Fruit fly (Drosophila melanogaster) whole organism, adult: Measurements from ENCODE around the gene CG1146.

ENCODE experiments used
- CG11617 ChIP-seq: fragments of 200-800 bp; sonication (Bioruptor generic); optimal IDR thresholded peaks from 2 replicates; lab custom pipeline; 2017; ENCODE audit warnings: mild to moderate bottlenecking, missing biosample characterization, missing genetic modification reagents, missing genetic modification characterization
- CG12768 ChIP-seq: fragments of 200-800 bp; sonication (Bioruptor generic); optimal IDR thresholded peaks from 2 replicates; lab custom pipeline; 2017; ENCODE audit warnings: missing biosample characterization, missing genetic modification characterization, mild to moderate bottlenecking, moderate library complexity, missing genetic modification reagents
- CG14711 ChIP-seq: fragments of 200-800 bp; sonication (Bioruptor generic); optimal IDR thresholded peaks from 2 replicates; lab custom pipeline; 2018; ENCODE audit warnings: missing biosample characterization, mild to moderate bottlenecking, missing genetic modification characterization, moderate library complexity
- CG1620 ChIP-seq: fragments of 200-800 bp; sonication (Bioruptor generic); optimal IDR thresholded peaks from 2 replicates; lab custom pipeline; 2016; ENCODE audit warnings: missing biosample characterization, missing genetic modification characterization
- CG33017 ChIP-seq: fragments of 200-800 bp; sonication (Bioruptor generic); optimal IDR thresholded peaks from 2 replicates; lab custom pipeline; 2018; ENCODE audit warnings: missing biosample characterization, mild to moderate bottlenecking, missing genetic modification characterization, moderate library complexity
- CG5204 ChIP-seq: fragments of 200-800 bp; sonication (Bioruptor generic); optimal IDR thresholded peaks from 2 replicates; lab custom pipeline; 2016; ENCODE audit warnings: missing biosample characterization, missing genetic modification characterization
- CG7045 ChIP-seq: fragments of 200-800 bp; sonication (Bioruptor generic); optimal IDR thresholded peaks from 2 replicates; lab custom pipeline; 2017; ENCODE audit warnings: missing biosample characterization, mild to moderate bottlenecking, missing genetic modification characterization
- CG7101 ChIP-seq: fragments of 200-800 bp; sonication (Bioruptor generic); optimal IDR thresholded peaks from 2 replicates; lab custom pipeline; 2018; ENCODE audit warnings: missing biosample characterization, mild to moderate bottlenecking, missing genetic modification characterization, moderate library complexity
- Clk ChIP-seq: fragments of 200-800 bp; sonication (Bioruptor generic); optimal IDR thresholded peaks from 2 replicates; lab custom pipeline; 2017; ENCODE audit warnings: missing biosample characterization, missing genetic modification characterization
- Crg-1 ChIP-seq: fragments of 200-800 bp; sonication (Bioruptor generic); optimal IDR thresholded peaks from 2 replicates; lab custom pipeline; 2016; ENCODE audit warnings: missing biosample characterization, missing genetic modification characterization
- Hr96 ChIP-seq: fragments of 200-800 bp; sonication (Bioruptor generic); optimal IDR thresholded peaks from 2 replicates; lab custom pipeline; 2016; ENCODE audit warnings: missing biosample characterization, missing genetic modification characterization
- Mnt ChIP-seq: fragments of 200-800 bp; sonication (Bioruptor generic); optimal IDR thresholded peaks from 2 replicates; lab custom pipeline; 2016; ENCODE audit warnings: missing biosample characterization, mild to moderate bottlenecking, missing genetic modification characterization
- bab1 ChIP-seq: fragments of 200-800 bp; sonication (Bioruptor generic); optimal IDR thresholded peaks from 3 replicates; lab custom pipeline; 2019; ENCODE audit warnings: missing biosample characterization, mild to moderate bottlenecking, missing genetic modification characterization, moderate library complexity
- cic ChIP-seq: fragments of 200-800 bp; sonication (Bioruptor generic); optimal IDR thresholded peaks from 2 replicates; lab custom pipeline; 2017; ENCODE audit warnings: missing biosample characterization, mild to moderate bottlenecking, missing genetic modification characterization, moderate library complexity
- cnc ChIP-seq, 2 experiments: fragments of >200 bp; optimal IDR thresholded peaks; 2 replicates each; lab custom pipeline; 2017
- kay ChIP-seq: fragments of 200-800 bp; sonication (Bioruptor generic); peaks from one replicate; lab custom pipeline; 2016; ENCODE audit warnings: missing biosample characterization, missing genetic modification characterization, borderline replicate concordance
- ovo ChIP-seq: fragments of 200-800 bp; sonication (Bioruptor generic); optimal IDR thresholded peaks from 2 replicates; lab custom pipeline; 2016; ENCODE audit warnings: missing biosample characterization, missing genetic modification characterization
- pad ChIP-seq: fragments of 200-800 bp; sonication (Bioruptor generic); optimal IDR thresholded peaks from 3 replicates; lab custom pipeline; 2017; ENCODE audit warnings: missing biosample characterization, missing genetic modification characterization, mild to moderate bottlenecking, moderate library complexity, missing genetic modification reagents
- tj ChIP-seq: fragments of 200-800 bp; sonication (Bioruptor generic); optimal IDR thresholded peaks from 3 replicates; lab custom pipeline; 2017; ENCODE audit warnings: missing biosample characterization, mild to moderate bottlenecking, missing genetic modification characterization, moderate library complexity
- toe ChIP-seq: fragments of 200-800 bp; sonication (Bioruptor generic); optimal IDR thresholded peaks from 2 replicates; lab custom pipeline; 2016; ENCODE audit warnings: missing biosample characterization, missing genetic modification characterization

Gene CG1146

dm6 chr3L:2470735-2471395, 17.7 kb upstream of the CG1146 start:
- TF ChIP-seq CG11617 (GFP tag; lab: Kevin White, UChicago) = no peak

DNA sequence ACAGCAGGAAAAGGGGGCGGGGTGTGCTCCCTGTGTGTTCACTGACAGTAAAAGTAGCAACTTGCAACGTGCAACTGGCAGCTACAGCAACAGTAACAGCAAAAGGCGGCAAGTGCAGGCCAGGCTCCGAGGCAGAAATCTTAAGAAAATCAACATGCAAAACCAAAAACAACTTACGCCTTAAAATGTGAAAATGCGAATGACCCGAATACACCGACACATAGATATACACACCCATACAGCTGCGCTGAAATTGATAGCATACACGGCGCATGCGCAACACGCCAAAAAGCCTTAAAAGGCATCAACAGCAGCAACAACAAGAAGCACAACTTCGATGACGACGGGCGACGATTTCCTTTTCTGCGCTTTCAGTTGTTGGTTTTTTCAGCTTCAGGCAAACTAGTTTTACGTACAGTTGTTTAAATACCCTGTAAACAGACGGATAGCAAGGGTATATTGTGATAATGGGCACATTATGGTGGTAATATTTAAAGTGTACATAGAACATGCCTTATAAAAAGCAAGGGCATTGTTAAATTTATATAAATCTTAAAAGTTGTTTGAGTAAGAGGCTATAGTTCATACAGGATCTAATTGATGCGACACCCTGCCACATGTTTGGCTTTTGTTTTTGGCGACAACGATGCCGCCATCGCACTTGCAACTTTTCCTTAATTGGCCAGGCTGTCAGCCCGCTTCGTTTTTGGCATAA, 16.1 kb upstream of the CG1146 start:
- TF ChIP-seq Mnt (GFP tag; lab: Kevin White, UChicago) = no peak
- TF ChIP-seq kay (GFP tag; lab: Kevin White, UChicago) = peak; percentile 24

DNA sequence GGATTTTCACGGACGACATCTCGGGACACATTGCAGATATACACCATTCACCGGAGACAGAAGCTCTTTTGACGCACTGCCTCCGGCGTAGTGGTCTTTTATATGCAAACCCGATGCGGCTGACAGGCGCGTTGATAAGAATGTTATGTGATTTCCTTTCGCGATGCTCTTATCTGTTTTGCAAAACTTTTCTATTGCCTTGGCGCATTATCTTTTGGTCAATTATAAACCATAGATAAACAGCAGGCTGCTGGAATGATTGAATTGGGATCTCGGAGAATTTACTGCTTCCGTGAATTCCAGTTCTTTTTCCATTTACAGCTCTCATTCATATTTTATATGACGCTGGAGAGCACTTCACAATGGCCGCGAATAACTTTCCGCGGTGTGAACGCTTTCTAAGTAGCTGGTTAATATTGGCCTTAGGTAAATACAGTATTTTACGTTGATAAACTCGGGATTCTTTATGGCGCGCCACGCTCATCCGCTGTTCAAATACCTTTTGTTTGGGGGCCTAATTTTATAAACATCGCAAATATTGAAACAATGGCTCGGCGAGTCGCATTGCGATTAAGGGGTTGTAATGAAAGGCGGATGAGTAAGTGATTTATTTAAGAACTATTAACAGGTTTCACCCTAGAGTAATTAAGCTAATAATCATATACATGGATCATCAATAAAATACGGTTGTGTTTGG, 12.9 kb upstream of the CG1146 start, which contains the start of gene CG16762:
Gene CG16762 (minus strand): TSS at position 51 of the 697 bp plus-strand sequence.
- TF ChIP-seq CG7045 (GFP tag; lab: Kevin White, UChicago) (peak; percentile 95), Mnt (GFP tag; lab: Kevin White, UChicago) (peak; percentile 83), toe (peak; percentile 74), tj (GFP tag; lab: Kevin White, UChicago) (peak; percentile 38), pad (GFP tag; lab: Kevin White, UChicago) (peak; percentile 71), bab1 (GFP tag; lab: Kevin White, UChicago) (no peak), ovo (GFP tag; lab: Kevin White, UChicago) (peak; percentile 79), Crg-1 (peak; percentile 87), CG1620 (GFP tag; lab: Kevin White, UChicago) (peak; percentile 77), kay (GFP tag; lab: Kevin White, UChicago) (peak; percentile 96), CG11617 (GFP tag; lab: Kevin White, UChicago) (peak; percentile 90), CG7101 (tag; lab: Kevin White, UChicago) (peak; percentile 90), CG5204 (peak; percentile 62), CG12768 (GFP tag; lab: Kevin White, UChicago) (peak; percentile 90), cnc (optimal IDR thresholded peaks at IDR 0.05; lab: Kevin White, UChicago) (no peak), CG14711 (peak; percentile 80), CG33017 (peak; percentile 89), cic (GFP tag; lab: Kevin White, UChicago) (peak; percentile 88), Hr96 (GFP tag; lab: Kevin White, UChicago) (peak; percentile 56), Clk (peak; percentile 66)

DNA sequence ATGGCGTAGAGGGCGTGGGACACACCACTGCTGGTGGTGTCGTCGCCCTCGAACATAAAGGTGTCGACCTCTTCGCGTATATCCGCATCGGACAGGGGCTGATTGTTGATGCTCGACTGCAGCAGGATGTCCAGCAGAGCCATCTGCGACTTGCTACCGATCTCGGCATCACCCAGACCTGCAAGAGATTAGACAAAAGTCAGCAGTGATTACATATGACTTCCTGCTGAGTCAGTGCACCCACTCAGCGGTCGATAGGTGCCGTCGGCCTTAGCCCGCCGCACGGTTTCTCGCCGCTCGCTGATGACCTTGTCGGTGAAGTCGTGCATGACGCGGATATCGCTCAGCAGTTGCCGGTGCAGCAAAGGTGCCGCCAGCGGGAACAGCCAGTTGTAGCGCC, 11.7 kb upstream of the CG1146 start:
- no peak for TF ChIP-seq toe
- no peak for TF ChIP-seq tj (GFP tag; lab: Kevin White, UChicago)

dm6 chr3L:2478349-2478959, 10.2 kb upstream of the CG1146 start, which contains the start of gene Cyp4d20:
TSS of gene Cyp4d20 (minus strand) at chr3L:2478448.
- peak; percentile 9 for TF ChIP-seq CG7045 (GFP tag; lab: Kevin White, UChicago)
- TF ChIP-seq ovo (GFP tag; lab: Kevin White, UChicago) = no peak
- no peak for TF ChIP-seq Hr96 (GFP tag; lab: Kevin White, UChicago)
- no peak for TF ChIP-seq CG11617 (GFP tag; lab: Kevin White, UChicago)
- no peak for TF ChIP-seq Mnt (GFP tag; lab: Kevin White, UChicago)
- peak; percentile 29 for TF ChIP-seq CG33017
- peak; percentile 36 for TF ChIP-seq CG7101 (tag; lab: Kevin White, UChicago)
- no peak for TF ChIP-seq CG1620 (GFP tag; lab: Kevin White, UChicago)
- TF ChIP-seq cic (GFP tag; lab: Kevin White, UChicago) = no peak
- peak; percentile 66 for TF ChIP-seq CG14711
- TF ChIP-seq Crg-1 = no peak
- TF ChIP-seq cnc (optimal IDR thresholded peaks at IDR 0.05; lab: Kevin White, UChicago) = no peak
- peak; percentile 78 for TF ChIP-seq kay (GFP tag; lab: Kevin White, UChicago)
- no peak for TF ChIP-seq Clk
- TF ChIP-seq pad (GFP tag; lab: Kevin White, UChicago) = peak; percentile 14
- no peak for TF ChIP-seq toe
- no peak for TF ChIP-seq CG5204
- no peak for TF ChIP-seq bab1 (GFP tag; lab: Kevin White, UChicago)
- TF ChIP-seq tj (GFP tag; lab: Kevin White, UChicago) = no peak
- TF ChIP-seq CG12768 (GFP tag; lab: Kevin White, UChicago) = peak; percentile 34

DNA sequence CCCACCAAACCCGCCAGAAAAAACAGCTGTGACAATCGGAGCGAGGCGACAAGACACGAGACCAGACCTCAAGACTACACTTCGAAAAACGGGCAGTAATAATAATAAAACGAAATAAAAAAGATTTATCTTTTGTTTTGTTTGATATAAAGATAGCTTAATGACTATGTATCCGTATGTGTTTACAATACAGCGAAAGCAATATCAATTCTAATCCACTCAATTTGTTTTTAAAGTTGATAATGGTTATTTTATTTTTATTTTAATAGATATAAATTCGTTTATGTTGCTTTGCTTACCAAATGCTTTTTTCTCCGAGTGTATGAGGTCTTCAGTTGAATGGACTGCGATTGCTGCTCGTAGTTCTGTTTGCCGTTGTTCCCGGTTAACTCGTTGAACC, 9.4 kb upstream of the CG1146 start:
- TF ChIP-seq Hr96 (GFP tag; lab: Kevin White, UChicago) (no peak), pad (GFP tag; lab: Kevin White, UChicago) (no peak), CG7101 (tag; lab: Kevin White, UChicago) (peak; percentile 2), Mnt (GFP tag; lab: Kevin White, UChicago) (no peak), cnc (optimal IDR thresholded peaks at IDR 0.05; lab: Kevin White, UChicago) (no peak), CG14711 (peak; percentile 51), CG7045 (GFP tag; lab: Kevin White, UChicago) (no peak), CG11617 (GFP tag; lab: Kevin White, UChicago) (no peak), toe (peak; percentile 14), bab1 (GFP tag; lab: Kevin White, UChicago) (no peak), ovo (GFP tag; lab: Kevin White, UChicago) (no peak), CG5204 (no peak)
